Fruit fly (Drosophila melanogaster) whole organism, embryonic: ENCODE measurements around the gene CG45099.

Experiments
- B-H2 ChIP-seq: fragments of 200-800 bp; sonication (Bioruptor generic); optimal IDR thresholded peaks from 2 replicates; lab custom pipeline; 2018; ENCODE audit warnings: missing biosample characterization, mild to moderate bottlenecking, missing genetic modification characterization
- CG12942 ChIP-seq: fragments of 200-800 bp; sonication (Bioruptor generic); optimal IDR thresholded peaks from 3 replicates; lab custom pipeline; 2016; ENCODE audit warnings: missing biosample characterization, missing genetic modification characterization
- Camta ChIP-seq: fragments of 200-800 bp; sonication (Bioruptor generic); optimal IDR thresholded peaks from 2 replicates; lab custom pipeline; 2016; ENCODE audit warnings: missing biosample characterization, missing genetic modification characterization
- Hmr ChIP-seq: fragments of 200-800 bp; sonication (Bioruptor generic); optimal IDR thresholded peaks from 3 replicates; lab custom pipeline; 2017; ENCODE audit warnings: mild to moderate bottlenecking, missing biosample characterization, missing genetic modification reagents, missing genetic modification characterization
- Mrtf ChIP-seq: fragments of 200-800 bp; sonication (Bioruptor generic); IDR thresholded peaks from 3 replicates; pipeline ENCODE4 v1.3.6; 2022; ENCODE audit warnings: missing biosample characterization, missing genetic modification characterization
- bbx ChIP-seq: fragments of 200-800 bp; sonication (Bioruptor generic); IDR thresholded peaks from 2 replicates; pipeline ENCODE4 v1.3.6; 2022; ENCODE audit warnings: missing biosample characterization, missing genetic modification characterization; ENCODE audit not compliant: partially characterized antibody
- dysf ChIP-seq: fragments of 200-800 bp; sonication (Bioruptor generic); IDR thresholded peaks from 3 replicates; pipeline ENCODE4 v1.3.6; 2022; ENCODE audit warnings: missing biosample characterization, missing genetic modification characterization
- fru ChIP-seq: fragments of >200 bp; optimal IDR thresholded peaks from 2 replicates; lab custom pipeline; 2017
- phol ChIP-seq: fragments of 200-800 bp; sonication (Bioruptor generic); optimal IDR thresholded peaks from 3 replicates; lab custom pipeline; 2018; ENCODE audit warnings: missing biosample characterization, mild to moderate bottlenecking, missing genetic modification characterization, moderate library complexity

DNA sequence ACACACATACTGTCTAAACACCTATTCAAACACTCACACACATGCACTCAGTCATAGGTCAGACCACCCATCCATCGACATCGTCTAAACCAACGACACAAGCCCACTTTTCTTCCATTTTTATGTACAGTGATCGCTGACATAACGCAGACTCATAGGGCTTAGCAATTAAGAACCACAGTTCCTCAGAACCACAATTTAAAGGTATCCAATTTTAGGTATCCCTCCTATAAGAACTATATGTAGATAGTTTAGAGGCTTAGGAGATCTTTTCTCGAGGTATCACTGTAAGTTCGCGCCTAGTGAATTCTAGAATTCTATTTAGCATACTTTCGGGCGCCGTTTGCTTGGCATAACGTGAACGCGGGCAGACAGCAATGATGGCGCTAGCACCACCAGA lies 41.2 kb downstream of the CG45099 start:
- TF ChIP-seq CG12942 = no peak
- no peak for TF ChIP-seq bbx (GFP tag; lab: Robert Waterston, UW)
- no peak for TF ChIP-seq B-H2
- no peak for TF ChIP-seq Camta (GFP tag; lab: Kevin White, UChicago)
- TF ChIP-seq fru (lab: Kevin White, UChicago) = no peak
- no peak for TF ChIP-seq Mrtf (GFP tag; lab: Robert Waterston, UW)
- TF ChIP-seq Hmr = no peak
- TF ChIP-seq dysf (GFP tag; lab: Robert Waterston, UW) = peak; percentile 66; the same call in 2 of the 3 replicates
- TF ChIP-seq phol (tag; lab: Kevin White, UChicago) = no peak
